Fruit fly (Drosophila melanogaster) whole organism, embryonic: Measurements from ENCODE around the gene BTBD9.

Experiments
- CG10209 ChIP-seq: fragments of 200-800 bp; sonication (Bioruptor generic); optimal IDR thresholded peaks from 3 replicates; lab custom pipeline; 2017; ENCODE audit warnings: missing biosample characterization, mild to moderate bottlenecking, missing genetic modification characterization, missing genetic modification reagents
- CG10321 ChIP-seq: fragments of 200-800 bp; sonication (Bioruptor generic); IDR thresholded peaks from 2 replicates; pipeline ENCODE4 v1.3.6; 2022; ENCODE audit warnings: missing biosample characterization, missing genetic modification characterization
- CG10366 ChIP-seq: fragments of 200-800 bp; sonication (Bioruptor generic); IDR thresholded peaks from 2 replicates; pipeline ENCODE4 v1.3.6; 2022; ENCODE audit warnings: missing biosample characterization, missing genetic modification characterization
- CG13894 ChIP-seq: fragments of 200-800 bp; sonication (Bioruptor generic); optimal IDR thresholded peaks from 3 replicates; lab custom pipeline; 2018; ENCODE audit warnings: missing biosample characterization, mild to moderate bottlenecking, missing genetic modification characterization, moderate library complexity
- CG16779 ChIP-seq: fragments of 200-800 bp; sonication (Bioruptor generic); IDR thresholded peaks from 2 replicates; pipeline ENCODE4 v1.3.6; 2022; ENCODE audit warnings: missing biosample characterization, missing genetic modification characterization
- CG17186 ChIP-seq: fragments of 200-800 bp; sonication (Bioruptor generic); optimal IDR thresholded peaks from 3 replicates; lab custom pipeline; 2017; ENCODE audit warnings: missing biosample characterization, missing genetic modification reagents, missing genetic modification characterization
- CG1832 ChIP-seq: fragments of 200-800 bp; sonication (Bioruptor generic); optimal IDR thresholded peaks from 2 replicates; lab custom pipeline; 2017; ENCODE audit warnings: missing biosample characterization, mild to moderate bottlenecking, missing genetic modification characterization, inconsistent platforms
- CG18599 ChIP-seq: fragments of 200-800 bp; sonication (Bioruptor generic); optimal IDR thresholded peaks from 3 replicates; lab custom pipeline; 2017; ENCODE audit warnings: missing biosample characterization, missing genetic modification characterization, mild to moderate bottlenecking, moderate library complexity, missing genetic modification reagents
- CG6813 ChIP-seq: fragments of 200-800 bp; sonication (Bioruptor generic); optimal IDR thresholded peaks from 2 replicates; lab custom pipeline; 2017; ENCODE audit warnings: missing biosample characterization, missing genetic modification characterization, mild to moderate bottlenecking, moderate library complexity, missing genetic modification reagents
- CG7372 ChIP-seq: fragments of 200-800 bp; sonication (Bioruptor generic); IDR thresholded peaks from 2 replicates; pipeline ENCODE4 v1.3.6; 2022; ENCODE audit warnings: missing biosample characterization, missing genetic modification characterization
- CG8281 ChIP-seq: fragments of 200-800 bp; sonication (Bioruptor generic); optimal IDR thresholded peaks from 2 replicates; lab custom pipeline; 2018; ENCODE audit warnings: missing biosample characterization, mild to moderate bottlenecking, missing genetic modification characterization, moderate library complexity
- CG8765 ChIP-seq: fragments of 200-800 bp; sonication (Bioruptor generic); IDR thresholded peaks from 2 replicates; pipeline ENCODE4 v1.3.6; 2022; ENCODE audit warnings: missing biosample characterization, missing genetic modification characterization
- CG9609 ChIP-seq: fragments of 200-800 bp; sonication (Bioruptor generic); optimal IDR thresholded peaks from 3 replicates; lab custom pipeline; 2016; ENCODE audit warnings: missing biosample characterization, missing genetic modification characterization
- CG9727 ChIP-seq: fragments of 200-800 bp; sonication (Bioruptor generic); optimal IDR thresholded peaks from 3 replicates; lab custom pipeline; 2017; ENCODE audit warnings: missing biosample characterization, mild to moderate bottlenecking, missing genetic modification characterization
- CG9797 ChIP-seq: fragments of 200-800 bp; sonication (Bioruptor generic); optimal IDR thresholded peaks from 3 replicates; lab custom pipeline; 2018; ENCODE audit warnings: missing biosample characterization, mild to moderate bottlenecking, missing genetic modification characterization
- Ets65A ChIP-seq: fragments of 200-800 bp; sonication (Bioruptor generic); peaks from one replicate; lab custom pipeline; 2016; ENCODE audit warnings: missing biosample characterization, missing genetic modification characterization
- Hmx ChIP-seq: fragments of 200-800 bp; sonication (Bioruptor generic); optimal IDR thresholded peaks from 2 replicates; lab custom pipeline; 2016; ENCODE audit warnings: missing biosample characterization, missing genetic modification characterization
- Med ChIP-seq: fragments of 200-800 bp; sonication (Bioruptor generic); peaks from one replicate; lab custom pipeline; 2016; ENCODE audit warnings: missing biosample characterization, missing genetic modification characterization, mild to moderate bottlenecking, inconsistent platforms, moderate library complexity
- PHDP ChIP-seq: fragments of 200-800 bp; sonication (Bioruptor generic); optimal IDR thresholded peaks from 3 replicates; lab custom pipeline; 2018; ENCODE audit warnings: missing biosample characterization, mild to moderate bottlenecking, missing genetic modification characterization, moderate library complexity
- Xbp1 ChIP-seq: fragments of 200-800 bp; sonication (Bioruptor generic); optimal IDR thresholded peaks from 3 replicates; lab custom pipeline; 2016; ENCODE audit warnings: missing biosample characterization, mild to moderate bottlenecking, missing genetic modification characterization
- bcd ChIP-seq: fragments of 200-800 bp; sonication (Bioruptor generic); optimal IDR thresholded peaks from 2 replicates; lab custom pipeline; 2017; ENCODE audit warnings: missing biosample characterization, mild to moderate bottlenecking, missing genetic modification characterization
- bsh ChIP-seq, 2 experiments: fragments of 200-800 bp; sonication (Bioruptor generic); optimal IDR thresholded peaks; 2 replicates each; lab custom pipeline; 2017 to 2018; ENCODE audit warnings: mild to moderate bottlenecking in 2 of 2, missing biosample characterization in 2 of 2, missing genetic modification characterization in 2 of 2, moderate library complexity in 1 of 2
- cg ChIP-seq: fragments of 200-800 bp; sonication (Bioruptor generic); optimal IDR thresholded peaks from 3 replicates; lab custom pipeline; 2019; ENCODE audit warnings: missing biosample characterization, mild to moderate bottlenecking, missing genetic modification characterization, moderate library complexity
- crc ChIP-seq: fragments of 200-800 bp; sonication (Bioruptor generic); optimal IDR thresholded peaks from 2 replicates; lab custom pipeline; 2016; ENCODE audit warnings: missing biosample characterization, missing genetic modification characterization
- danr ChIP-seq: fragments of 200-800 bp; sonication (Bioruptor generic); IDR thresholded peaks from 2 replicates; pipeline ENCODE4 v1.3.6; 2022; ENCODE audit warnings: missing biosample characterization, missing genetic modification characterization
- exex ChIP-seq: fragments of 200-800 bp; sonication (Bioruptor generic); optimal IDR thresholded peaks from 4 replicates; lab custom pipeline; 2018; ENCODE audit warnings: missing biosample characterization, mild to moderate bottlenecking, missing genetic modification characterization, moderate library complexity
- fd64A ChIP-seq: fragments of 200-800 bp; sonication (Bioruptor generic); optimal IDR thresholded peaks from 3 replicates; lab custom pipeline; 2018; ENCODE audit warnings: missing biosample characterization, mild to moderate bottlenecking, missing genetic modification characterization
- grn ChIP-seq: fragments of 200-800 bp; sonication (Bioruptor generic); optimal IDR thresholded peaks from 3 replicates; lab custom pipeline; 2017; ENCODE audit warnings: missing biosample characterization, missing genetic modification characterization
- inv ChIP-seq: fragments of 200-800 bp; sonication (Bioruptor generic); IDR thresholded peaks from 2 replicates; pipeline ENCODE4 v1.3.6; 2022; ENCODE audit warnings: missing biosample characterization, missing genetic modification characterization; ENCODE audit not compliant: partially characterized antibody
- jing ChIP-seq: fragments of 200-800 bp; sonication (Bioruptor generic); optimal IDR thresholded peaks from 2 replicates; lab custom pipeline; 2018; ENCODE audit warnings: missing biosample characterization, mild to moderate bottlenecking, missing genetic modification characterization
- ken ChIP-seq: fragments of 200-800 bp; sonication (Bioruptor generic); IDR thresholded peaks from 3 replicates; pipeline ENCODE4 v1.3.6; 2022; ENCODE audit warnings: missing biosample characterization, missing genetic modification characterization
- mirr ChIP-seq: fragments of 200-800 bp; sonication (Bioruptor generic); optimal IDR thresholded peaks from 3 replicates; lab custom pipeline; 2018; ENCODE audit warnings: missing biosample characterization, mild to moderate bottlenecking, missing genetic modification characterization
- nerfin-1 ChIP-seq: fragments of 200-800 bp; sonication (Bioruptor generic); optimal IDR thresholded peaks from 3 replicates; lab custom pipeline; 2019; ENCODE audit warnings: missing biosample characterization, mild to moderate bottlenecking, missing genetic modification characterization, moderate library complexity
- pb ChIP-seq: fragments of 200-800 bp; sonication (Bioruptor generic); optimal IDR thresholded peaks from 3 replicates; lab custom pipeline; 2016; ENCODE audit warnings: missing biosample characterization, missing genetic modification characterization
- pfk ChIP-seq: fragments of 200-800 bp; sonication (Bioruptor generic); optimal IDR thresholded peaks from 2 replicates; lab custom pipeline; 2018; ENCODE audit warnings: missing biosample characterization, mild to moderate bottlenecking, missing genetic modification characterization, moderate library complexity
- pnt ChIP-seq: fragments of 200-800 bp; sonication (Bioruptor generic); optimal IDR thresholded peaks from 3 replicates; lab custom pipeline; 2016; ENCODE audit warnings: missing biosample characterization, missing genetic modification characterization
- prd ChIP-seq, 3 experiments: fragments of >200 bp in 2 of 3; fragments of 200-800 bp in 1 of 3; sonication (Bioruptor generic) in 1 of 3; optimal IDR thresholded peaks in 2 of 3; IDR thresholded peaks in 1 of 3; 2 replicates in 2 of 3; 3 replicates in 1 of 3; pipeline versions ENCODE4 v1.3.6 to Lab custom; 2017 to 2022; ENCODE audit warnings: missing biosample characterization in 1 of 3, missing genetic modification characterization in 1 of 3
- sens ChIP-seq: fragments of 200-800 bp; sonication (Bioruptor generic); peaks from one replicate; lab custom pipeline; 2016; ENCODE audit warnings: missing biosample characterization, missing genetic modification characterization
- sens-2 ChIP-seq: fragments of 200-800 bp; sonication (Bioruptor generic); IDR thresholded peaks from 2 replicates; pipeline ENCODE4 v1.3.6; 2022; ENCODE audit warnings: missing biosample characterization, missing genetic modification characterization
- sug ChIP-seq: fragments of 200-800 bp; optimal IDR thresholded peaks from 2 replicates; lab custom pipeline; 2019; ENCODE audit warnings: missing biosample characterization, mild to moderate bottlenecking, missing genetic modification characterization, moderate library complexity
- tap ChIP-seq: fragments of 200-800 bp; optimal IDR thresholded peaks from 3 replicates; lab custom pipeline; 2019; ENCODE audit warnings: missing biosample characterization, mild to moderate bottlenecking, missing genetic modification characterization, moderate library complexity
- vnd ChIP-seq: fragments of 200-800 bp; sonication (Bioruptor generic); IDR thresholded peaks from 3 replicates; pipeline ENCODE4 v1.3.6; 2022; ENCODE audit warnings: missing biosample characterization, missing genetic modification characterization; ENCODE audit not compliant: partially characterized antibody

Gene BTBD9

dm6 chrX:10748647-10749046 lies 19.7 kb upstream of the BTBD9 start:
- TF ChIP-seq pfk (GFP tag; lab: Kevin White, UChicago) (no peak), CG6813 (GFP tag; lab: Kevin White, UChicago) (no peak), tap (tag; lab: Kevin White, UChicago) (no peak), CG10321 (GFP tag; lab: Robert Waterston, UW) (no peak), bcd (no peak), CG9727 (GFP tag; lab: Kevin White, UChicago) (no peak), sens (GFP tag; lab: Kevin White, UChicago) (peak; percentile 60), exex (peak; percentile 57), CG17186 (GFP tag; lab: Kevin White, UChicago) (no peak), sug (tag; lab: Kevin White, UChicago) (peak; percentile 36), cg (GFP tag; lab: Kevin White, UChicago) (no peak), CG7372 (GFP tag; lab: Robert Waterston, UW) (no peak), danr (GFP tag; lab: Robert Waterston, UW) (no peak), CG10209 (GFP tag; lab: Kevin White, UChicago) (no peak), mirr (GFP tag; lab: Kevin White, UChicago) (peak; percentile 40), crc (GFP tag; lab: Kevin White, UChicago) (no peak), nerfin-1 (no peak), jing (GFP tag; lab: Kevin White, UChicago) (no peak), CG8765 (GFP tag; lab: Robert Waterston, UW) (no peak), fd64A (GFP tag; lab: Kevin White, UChicago) (no peak), Xbp1 (GFP tag; lab: Kevin White, UChicago) (no peak), CG9609 (GFP tag; lab: Kevin White, UChicago) (no peak), CG13894 (tag; lab: Kevin White, UChicago) (peak; percentile 1), CG8281 (tag; lab: Kevin White, UChicago) (no peak), inv (GFP tag; lab: Robert Waterston, UW) (no peak), CG16779 (no peak), Hmx (GFP tag; lab: Kevin White, UChicago) (no peak), grn (GFP tag; lab: Kevin White, UChicago) (peak; percentile 10), CG10366 (GFP tag; lab: Robert Waterston, UW) (no peak), PHDP (tag; lab: Kevin White, UChicago) (no peak), CG9797 (GFP tag; lab: Kevin White, UChicago) (no peak), ken (GFP tag; lab: Robert Waterston, UW) (no peak), pb (GFP tag; lab: Kevin White, UChicago) (no peak), pnt (no peak), CG1832 (GFP tag; lab: Kevin White, UChicago) (no peak)

- no peak for TF ChIP-seq vnd (GFP tag; lab: Robert Waterston, UW)
- peak; percentile 84 for TF ChIP-seq Ets65A
- TF ChIP-seq sens (GFP tag; lab: Kevin White, UChicago), result peak; percentile 75
- no peak for TF ChIP-seq sens-2 (GFP tag; lab: Robert Waterston, UW)
- TF ChIP-seq Med (GFP tag; lab: Kevin White, UChicago), result peak; percentile 17
- TF ChIP-seq CG18599 (GFP tag; lab: Kevin White, UChicago), result peak; percentile 22
- peak in 1 of 2 experiments; percentile 10 for TF ChIP-seq bsh (GFP tag; optimal IDR thresholded peaks at IDR 0.05; lab: Kevin White, UChicago)
- TF ChIP-seq prd (optimal IDR thresholded peaks at IDR 0.05; lab: Kevin White, UChicago), result no peak
- TF ChIP-seq prd (GFP tag; IDR thresholded peaks at IDR 0.05; lab: Robert Waterston, UW), result peak; percentile 55; the same call in 2 of the 3 replicates
These were observed 17.7 kb upstream of the BTBD9 start for dm6 chrX:10750676-10751075.
